Fruit fly (Drosophila melanogaster) whole organism, embryonic: ENCODE data around the gene Sar1.

ENCODE experiments used
- Adf1 ChIP-seq: fragments of 200-800 bp; sonication (Bioruptor generic); IDR thresholded peaks from 2 replicates; pipeline ENCODE4 v1.3.6; 2022; ENCODE audit warnings: missing biosample characterization, missing genetic modification characterization
- CG10654 ChIP-seq: fragments of 200-800 bp; sonication (Bioruptor generic); optimal IDR thresholded peaks from 2 replicates; lab custom pipeline; 2016; ENCODE audit warnings: missing biosample characterization, missing genetic modification characterization
- CG11085 ChIP-seq: fragments of 200-800 bp; sonication (Bioruptor generic); IDR thresholded peaks from 2 replicates; pipeline ENCODE4 v1.3.6; 2022; ENCODE audit warnings: missing biosample characterization, missing genetic modification characterization
- CG12104 ChIP-seq: fragments of 200-800 bp; sonication (Bioruptor generic); optimal IDR thresholded peaks from 3 replicates; lab custom pipeline; 2016; ENCODE audit warnings: missing biosample characterization, missing genetic modification characterization
- CG1233 ChIP-seq: fragments of 200-800 bp; sonication (Bioruptor generic); optimal IDR thresholded peaks from 4 replicates; lab custom pipeline; 2018; ENCODE audit warnings: missing biosample characterization, mild to moderate bottlenecking, missing genetic modification characterization
- CG13894 ChIP-seq: fragments of 200-800 bp; sonication (Bioruptor generic); optimal IDR thresholded peaks from 3 replicates; lab custom pipeline; 2018; ENCODE audit warnings: missing biosample characterization, mild to moderate bottlenecking, missing genetic modification characterization, moderate library complexity
- CG2202 ChIP-seq: fragments of 200-800 bp; sonication (Bioruptor generic); optimal IDR thresholded peaks from 2 replicates; lab custom pipeline; 2018; ENCODE audit warnings: missing biosample characterization, mild to moderate bottlenecking, missing genetic modification characterization
- CG30431 ChIP-seq: fragments of 200-800 bp; sonication (Bioruptor generic); optimal IDR thresholded peaks from 2 replicates; lab custom pipeline; 2017; ENCODE audit warnings: missing biosample characterization, missing genetic modification characterization
- CG3163 ChIP-seq: fragments of 200-800 bp; sonication (Bioruptor generic); optimal IDR thresholded peaks from 3 replicates; lab custom pipeline; 2016; ENCODE audit warnings: missing biosample characterization, missing genetic modification characterization
- CG43689 ChIP-seq: fragments of 200-800 bp; sonication (Bioruptor generic); IDR thresholded peaks from 2 replicates; pipeline ENCODE4 v1.3.6; 2022; ENCODE audit warnings: missing biosample characterization, missing genetic modification characterization
- CG6254 ChIP-seq: fragments of 200-800 bp; sonication (Bioruptor generic); optimal IDR thresholded peaks from 3 replicates; lab custom pipeline; 2017; ENCODE audit warnings: mild to moderate bottlenecking, missing biosample characterization, missing genetic modification reagents, missing genetic modification characterization
- CG7271 ChIP-seq: fragments of 200-800 bp; sonication (Bioruptor generic); optimal IDR thresholded peaks from 2 replicates; lab custom pipeline; 2018; ENCODE audit warnings: missing biosample characterization, mild to moderate bottlenecking, missing genetic modification characterization, moderate library complexity
- CG8359 ChIP-seq: fragments of 200-800 bp; sonication (Bioruptor generic); optimal IDR thresholded peaks from 2 replicates; lab custom pipeline; 2017; ENCODE audit warnings: missing biosample characterization, mild to moderate bottlenecking, missing genetic modification characterization, borderline replicate concordance
- CG8924 ChIP-seq: fragments of 200-800 bp; optimal IDR thresholded peaks from 3 replicates; lab custom pipeline; 2019; ENCODE audit warnings: missing biosample characterization, mild to moderate bottlenecking, missing genetic modification characterization, moderate library complexity
- CG9215 ChIP-seq: fragments of 200-800 bp; sonication (Bioruptor generic); IDR thresholded peaks from 2 replicates; pipeline ENCODE4 v1.3.6; 2022; ENCODE audit warnings: missing biosample characterization, missing genetic modification characterization
- CG9932 ChIP-seq: fragments of 200-800 bp; sonication (Bioruptor generic); IDR thresholded peaks from 2 replicates; pipeline ENCODE4 v1.3.6; 2022; ENCODE audit warnings: missing biosample characterization, missing genetic modification characterization
- Dip2 ChIP-seq: fragments of 200-800 bp; sonication (Bioruptor generic); IDR thresholded peaks from 2 replicates; pipeline ENCODE4 v1.3.6; 2022; ENCODE audit warnings: missing biosample characterization, missing genetic modification characterization
- Dp ChIP-seq: fragments of 200-800 bp; sonication (Bioruptor generic); optimal IDR thresholded peaks from 2 replicates; lab custom pipeline; 2018; ENCODE audit warnings: missing biosample characterization, mild to moderate bottlenecking, missing genetic modification characterization, moderate library complexity
- Dref ChIP-seq: fragments of 200-800 bp; sonication (Bioruptor generic); IDR thresholded peaks from 2 replicates; pipeline ENCODE4 v1.3.6; 2022; ENCODE audit warnings: missing biosample characterization, missing genetic modification characterization
- Ets97D ChIP-seq: fragments of 200-800 bp; sonication (Bioruptor generic); optimal IDR thresholded peaks from 3 replicates; lab custom pipeline; 2016; ENCODE audit warnings: missing biosample characterization, missing genetic modification characterization
- Gsc ChIP-seq: fragments of 200-800 bp; sonication (Bioruptor generic); IDR thresholded peaks from 2 replicates; pipeline ENCODE4 v1.3.6; 2022; ENCODE audit warnings: missing biosample characterization, missing genetic modification characterization
- HLH54F ChIP-seq: fragments of 200-800 bp; sonication (Bioruptor generic); optimal IDR thresholded peaks from 3 replicates; lab custom pipeline; 2016; ENCODE audit warnings: missing biosample characterization, missing genetic modification characterization
- Hey ChIP-seq: fragments of 200-800 bp; sonication (Bioruptor generic); optimal IDR thresholded peaks from 3 replicates; lab custom pipeline; 2018; ENCODE audit warnings: missing biosample characterization, mild to moderate bottlenecking, missing genetic modification characterization
- Hr39 ChIP-seq: fragments of >200 bp; optimal IDR thresholded peaks from 2 replicates; lab custom pipeline; 2017
- Mad ChIP-seq: fragments of 200-800 bp; sonication (Bioruptor generic); optimal IDR thresholded peaks from 2 replicates; lab custom pipeline; 2016; ENCODE audit warnings: missing biosample characterization, missing genetic modification characterization
- Mrtf ChIP-seq: fragments of 200-800 bp; sonication (Bioruptor generic); IDR thresholded peaks from 3 replicates; pipeline ENCODE4 v1.3.6; 2022; ENCODE audit warnings: missing biosample characterization, missing genetic modification characterization
- Nf-YB ChIP-seq: fragments of 200-800 bp; sonication (Bioruptor generic); optimal IDR thresholded peaks from 3 replicates; lab custom pipeline; 2019; ENCODE audit warnings: missing biosample characterization, mild to moderate bottlenecking, missing genetic modification characterization, moderate library complexity
- Rx ChIP-seq: fragments of 200-800 bp; sonication (Bioruptor generic); IDR thresholded peaks from 2 replicates; pipeline ENCODE4 v1.3.6; 2022; ENCODE audit warnings: missing biosample characterization, missing genetic modification characterization
- Six4 ChIP-seq: fragments of 200-800 bp; sonication (Bioruptor generic); optimal IDR thresholded peaks from 2 replicates; lab custom pipeline; 2016; ENCODE audit warnings: missing biosample characterization, missing genetic modification characterization
- Sox102F ChIP-seq: fragments of 200-800 bp; sonication (Bioruptor generic); optimal IDR thresholded peaks from 2 replicates; lab custom pipeline; 2018; ENCODE audit warnings: missing biosample characterization, mild to moderate bottlenecking, missing genetic modification characterization, moderate library complexity
- bab2 ChIP-seq: fragments of 200-800 bp; sonication (Bioruptor generic); optimal IDR thresholded peaks from 2 replicates; lab custom pipeline; 2016; ENCODE audit warnings: missing biosample characterization, missing genetic modification characterization
- bcd ChIP-seq: fragments of 200-800 bp; sonication (Bioruptor generic); optimal IDR thresholded peaks from 2 replicates; lab custom pipeline; 2017; ENCODE audit warnings: missing biosample characterization, mild to moderate bottlenecking, missing genetic modification characterization
- bowl ChIP-seq: fragments of 200-800 bp; sonication (Bioruptor generic); IDR thresholded peaks from 2 replicates; pipeline ENCODE4 v1.3.6; 2022; ENCODE audit warnings: missing biosample characterization, missing genetic modification characterization
- chm ChIP-seq: fragments of 200-800 bp; sonication (Bioruptor generic); IDR thresholded peaks from 2 replicates; pipeline ENCODE4 v1.3.6; 2022; ENCODE audit warnings: missing biosample characterization, missing genetic modification characterization
- ci ChIP-seq: fragments of 200-800 bp; sonication (Bioruptor generic); IDR thresholded peaks from 3 replicates; pipeline ENCODE4 v1.3.6; 2022; ENCODE audit warnings: missing biosample characterization, missing genetic modification characterization
- crp ChIP-seq, 2 experiments: fragments of 200-800 bp; sonication (Bioruptor generic); optimal IDR thresholded peaks; 2 replicates in 1 of 2; 3 replicates in 1 of 2; lab custom pipeline; 2017; ENCODE audit warnings: missing biosample characterization in 2 of 2, missing genetic modification characterization in 2 of 2, mild to moderate bottlenecking in 1 of 2, moderate library complexity in 1 of 2
- dimm ChIP-seq: fragments of 200-800 bp; sonication (Bioruptor generic); IDR thresholded peaks from 2 replicates; pipeline ENCODE4 v1.3.6; 2022; ENCODE audit warnings: missing biosample characterization, missing genetic modification characterization
- ewg ChIP-seq: fragments of 200-800 bp; sonication (Bioruptor generic); optimal IDR thresholded peaks from 3 replicates; lab custom pipeline; 2017; ENCODE audit warnings: mild to moderate bottlenecking, missing biosample characterization, missing genetic modification reagents, missing genetic modification characterization
- grn ChIP-seq: fragments of 200-800 bp; sonication (Bioruptor generic); optimal IDR thresholded peaks from 3 replicates; lab custom pipeline; 2017; ENCODE audit warnings: missing biosample characterization, missing genetic modification characterization
- gsb ChIP-seq: fragments of 200-800 bp; sonication (Bioruptor generic); IDR thresholded peaks from 2 replicates; pipeline ENCODE4 v1.3.6; 2022; ENCODE audit warnings: missing biosample characterization, missing genetic modification characterization
- ham ChIP-seq: fragments of 200-800 bp; sonication (Bioruptor generic); IDR thresholded peaks from 2 replicates; pipeline ENCODE4 v1.3.6; 2022; ENCODE audit warnings: missing biosample characterization, missing genetic modification characterization
- hkb ChIP-seq, 2 experiments: fragments of 200-800 bp in 1 of 2; fragments of >200 bp in 1 of 2; sonication (Bioruptor generic) in 1 of 2; IDR thresholded peaks in 1 of 2; optimal IDR thresholded peaks in 1 of 2; 2 replicates each; pipeline versions ENCODE4 v1.3.6 to Lab custom; 2017 to 2022; ENCODE audit warnings: missing biosample characterization in 1 of 2, missing genetic modification characterization in 1 of 2
- hth ChIP-seq: fragments of >200 bp; optimal IDR thresholded peaks from 2 replicates; lab custom pipeline; 2017; ENCODE audit warnings: inconsistent platforms
- jumu ChIP-seq: fragments of 200-800 bp; sonication (Bioruptor generic); optimal IDR thresholded peaks from 3 replicates; lab custom pipeline; 2016; ENCODE audit warnings: missing biosample characterization, missing genetic modification characterization
- lab ChIP-seq: fragments of 200-800 bp; sonication (Bioruptor generic); optimal IDR thresholded peaks from 3 replicates; lab custom pipeline; 2017; ENCODE audit warnings: missing biosample characterization, missing genetic modification characterization, mild to moderate bottlenecking, moderate library complexity, missing genetic modification reagents
- mirr ChIP-seq: fragments of 200-800 bp; sonication (Bioruptor generic); optimal IDR thresholded peaks from 3 replicates; lab custom pipeline; 2018; ENCODE audit warnings: missing biosample characterization, mild to moderate bottlenecking, missing genetic modification characterization
- nerfin-2 ChIP-seq: fragments of 200-800 bp; sonication (Bioruptor generic); IDR thresholded peaks from 2 replicates; pipeline ENCODE4 v1.3.6; 2022; ENCODE audit warnings: missing biosample characterization, missing genetic modification characterization; ENCODE audit not compliant: partially characterized antibody
- row ChIP-seq: fragments of 200-800 bp; sonication (Bioruptor generic); IDR thresholded peaks from 3 replicates; pipeline ENCODE4 v1.3.6; 2022; ENCODE audit warnings: missing biosample characterization, missing genetic modification characterization
- schlank ChIP-seq: fragments of 200-800 bp; sonication (Bioruptor generic); optimal IDR thresholded peaks from 2 replicates; lab custom pipeline; 2018; ENCODE audit warnings: missing biosample characterization, mild to moderate bottlenecking, missing genetic modification characterization
- sna ChIP-seq: fragments of 200-800 bp; sonication (Bioruptor generic); IDR thresholded peaks from 2 replicates; pipeline ENCODE4 v1.3.6; 2022; ENCODE audit warnings: missing biosample characterization, missing genetic modification characterization; ENCODE audit not compliant: partially characterized antibody
- sug ChIP-seq: fragments of 200-800 bp; optimal IDR thresholded peaks from 2 replicates; lab custom pipeline; 2019; ENCODE audit warnings: missing biosample characterization, mild to moderate bottlenecking, missing genetic modification characterization, moderate library complexity

The Sar1 gene

DNA sequence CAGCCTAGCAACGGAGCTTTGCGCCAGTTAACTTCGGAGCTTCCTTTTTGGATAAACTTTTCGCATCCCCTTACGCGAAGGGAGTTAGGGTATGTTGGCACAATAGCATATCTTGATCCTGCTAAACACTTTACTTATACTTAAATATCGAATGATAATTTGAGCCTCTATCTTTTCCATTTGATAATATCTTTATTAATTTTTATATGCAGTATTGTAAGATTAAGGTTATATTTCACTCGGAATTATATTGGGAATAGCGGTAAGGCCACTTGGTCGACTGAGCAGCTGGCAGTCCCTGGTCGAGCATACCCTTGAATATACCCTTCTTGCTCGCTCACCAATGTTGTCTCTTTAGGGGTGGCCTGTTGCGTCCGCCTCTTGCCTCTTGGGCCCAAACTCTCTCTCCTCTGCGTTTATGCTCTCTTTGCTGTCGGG is 12.3 kb downstream of the Sar1 start (continued):
- TF ChIP-seq ewg (GFP tag; lab: Kevin White, UChicago) (no peak), HLH54F (GFP tag; lab: Kevin White, UChicago) (peak; percentile 8), Adf1 (GFP tag; lab: Robert Waterston, UW) (peak; percentile 61), bowl (peak; percentile 45; the same call in 1 of the 2 replicates), CG3163 (no peak), CG9932 (GFP tag; lab: Robert Waterston, UW) (peak; percentile 82), CG30431 (no peak), crp (GFP tag; optimal IDR thresholded peaks at IDR 0.05; lab: Kevin White, UChicago) (peak in 1 of 2 experiments; percentile 31), Mrtf (GFP tag; lab: Robert Waterston, UW) (peak; percentile 55; the same call in 2 of the 3 replicates), Six4 (peak; percentile 37), CG9215 (peak; percentile 73), Ets97D (GFP tag; lab: Kevin White, UChicago) (no peak), Gsc (no peak), CG10654 (GFP tag; lab: Kevin White, UChicago) (peak; percentile 42), chm (peak; percentile 77), gsb (GFP tag; lab: Robert Waterston, UW) (peak; percentile 34; the same call in 1 of the 2 replicates), CG2202 (no peak), CG8924 (tag; lab: Kevin White, UChicago) (peak; percentile 67), lab (GFP tag; lab: Kevin White, UChicago) (peak; percentile 85), Hey (no peak), mirr (GFP tag; lab: Kevin White, UChicago) (no peak), ci (GFP tag; lab: Robert Waterston, UW) (peak; percentile 84), dimm (GFP tag; lab: Robert Waterston, UW) (peak; percentile 29; the same call in 1 of the 2 replicates), CG12104 (peak; percentile 40), hkb (optimal IDR thresholded peaks at IDR 0.05; lab: Kevin White, UChicago) (no peak), hkb (GFP tag; IDR thresholded peaks at IDR 0.05; lab: Robert Waterston, UW) (peak; percentile 70), bab2 (no peak), nerfin-2 (GFP tag; lab: Robert Waterston, UW) (no peak), Dp (no peak), row (GFP tag; lab: Robert Waterston, UW) (peak; percentile 95), schlank (tag; lab: Kevin White, UChicago) (peak; percentile 23), grn (GFP tag; lab: Kevin White, UChicago) (no peak), CG43689 (peak; percentile 28; the same call in 1 of the 2 replicates), CG7271 (tag; lab: Kevin White, UChicago) (no peak), ham (GFP tag; lab: Robert Waterston, UW) (peak; percentile 37; the same call in 1 of the 2 replicates), CG11085 (GFP tag; lab: Robert Waterston, UW) (no peak; the same call in 1 of the 2 replicates), Rx (GFP tag; lab: Robert Waterston, UW) (peak; percentile 47; the same call in 1 of the 2 replicates), Sox102F (peak; percentile 61), bcd (GFP tag; lab: Kevin White, UChicago) (peak; percentile 65), Hr39 (lab: Kevin White, UChicago) (no peak), CG1233 (GFP tag; lab: Kevin White, UChicago) (no peak), CG8359 (peak; percentile 19), jumu (GFP tag; lab: Kevin White, UChicago) (no peak), Dref (no peak), CG13894 (tag; lab: Kevin White, UChicago) (no peak), CG6254 (GFP tag; lab: Kevin White, UChicago) (peak; percentile 27), sna (GFP tag; lab: Robert Waterston, UW) (no peak), hth (lab: Kevin White, UChicago) (no peak), Nf-YB (GFP tag; lab: Kevin White, UChicago) (peak; percentile 18), sug (tag; lab: Kevin White, UChicago) (peak; percentile 63), Dip2 (no peak), Mad (GFP tag; lab: Kevin White, UChicago) (no peak)
